Fruit fly (Drosophila melanogaster) whole organism, embryonic: ENCODE results near the gene sky.
A peak's percentile ranks its signal among the peaks of the same experiment; 100 is the strongest.

Source experiments
- Bdp1 ChIP-seq: fragments of 200-800 bp; sonication (Bioruptor generic); optimal IDR thresholded peaks from 3 replicates; lab custom pipeline; 2016; ENCODE audit warnings: missing biosample characterization, missing genetic modification characterization
- CG1024 ChIP-seq: fragments of 200-800 bp; sonication (Bioruptor generic); IDR thresholded peaks from 2 replicates; pipeline ENCODE4 v1.3.6; 2022; ENCODE audit warnings: missing biosample characterization, missing genetic modification characterization
- CG10431 ChIP-seq: fragments of 200-800 bp; sonication (Bioruptor generic); optimal IDR thresholded peaks from 3 replicates; lab custom pipeline; 2018; ENCODE audit warnings: missing biosample characterization, mild to moderate bottlenecking, missing genetic modification characterization
- CG10543 ChIP-seq: fragments of 200-800 bp; sonication (Bioruptor generic); optimal IDR thresholded peaks from 3 replicates; lab custom pipeline; 2017; ENCODE audit warnings: missing biosample characterization, mild to moderate bottlenecking, missing genetic modification characterization, moderate library complexity
- CG11247 ChIP-seq: fragments of 200-800 bp; sonication (Bioruptor generic); IDR thresholded peaks from 2 replicates; pipeline ENCODE4 v1.3.6; 2022; ENCODE audit warnings: missing biosample characterization, missing genetic modification characterization
- CG12155 ChIP-seq: fragments of 200-800 bp; sonication (Bioruptor generic); optimal IDR thresholded peaks from 3 replicates; lab custom pipeline; 2016; ENCODE audit warnings: missing biosample characterization, missing genetic modification characterization
- CG12942 ChIP-seq: fragments of 200-800 bp; sonication (Bioruptor generic); optimal IDR thresholded peaks from 3 replicates; lab custom pipeline; 2016; ENCODE audit warnings: missing biosample characterization, missing genetic modification characterization
- CG13624 ChIP-seq: fragments of 200-800 bp; sonication (Bioruptor generic); optimal IDR thresholded peaks from 2 replicates; lab custom pipeline; 2016; ENCODE audit warnings: missing biosample characterization, missing genetic modification characterization
- CG15269 ChIP-seq: fragments of 200-800 bp; sonication (Bioruptor generic); optimal IDR thresholded peaks from 2 replicates; lab custom pipeline; 2018; ENCODE audit warnings: missing biosample characterization, mild to moderate bottlenecking, missing genetic modification characterization, moderate library complexity
- CG30020 ChIP-seq: fragments of 200-800 bp; optimal IDR thresholded peaks from 2 replicates; lab custom pipeline; 2019; ENCODE audit warnings: missing biosample characterization, mild to moderate bottlenecking, missing genetic modification characterization, moderate library complexity
- CG3995 ChIP-seq: fragments of 200-800 bp; sonication (Bioruptor generic); optimal IDR thresholded peaks from 3 replicates; lab custom pipeline; 2016; ENCODE audit warnings: missing biosample characterization, missing genetic modification characterization
- CG4404 ChIP-seq: fragments of 200-800 bp; sonication (Bioruptor generic); IDR thresholded peaks from 2 replicates; pipeline ENCODE4 v1.3.6; 2022; ENCODE audit warnings: missing biosample characterization, missing genetic modification characterization
- CG6854 ChIP-seq: fragments of 200-800 bp; sonication (Bioruptor generic); optimal IDR thresholded peaks from 3 replicates; lab custom pipeline; 2017; ENCODE audit warnings: missing biosample characterization, mild to moderate bottlenecking, missing genetic modification characterization
- CG7271 ChIP-seq: fragments of 200-800 bp; sonication (Bioruptor generic); optimal IDR thresholded peaks from 2 replicates; lab custom pipeline; 2018; ENCODE audit warnings: missing biosample characterization, mild to moderate bottlenecking, missing genetic modification characterization, moderate library complexity
- CG9437 ChIP-seq: fragments of 200-800 bp; sonication (Bioruptor generic); optimal IDR thresholded peaks from 2 replicates; lab custom pipeline; 2018; ENCODE audit warnings: missing biosample characterization, mild to moderate bottlenecking, missing genetic modification characterization
- CG9797 ChIP-seq: fragments of 200-800 bp; sonication (Bioruptor generic); optimal IDR thresholded peaks from 3 replicates; lab custom pipeline; 2018; ENCODE audit warnings: missing biosample characterization, mild to moderate bottlenecking, missing genetic modification characterization
- CG9932 ChIP-seq: fragments of 200-800 bp; sonication (Bioruptor generic); IDR thresholded peaks from 2 replicates; pipeline ENCODE4 v1.3.6; 2022; ENCODE audit warnings: missing biosample characterization, missing genetic modification characterization
- Drgx ChIP-seq: fragments of 200-800 bp; sonication (Bioruptor generic); IDR thresholded peaks from 2 replicates; pipeline ENCODE4 v1.3.6; 2022; ENCODE audit warnings: missing biosample characterization, missing genetic modification characterization
- E2f1 ChIP-seq: fragments of 200-800 bp; sonication (Bioruptor generic); IDR thresholded peaks from 2 replicates; pipeline ENCODE4 v1.3.6; 2022; ENCODE audit warnings: missing biosample characterization, missing genetic modification characterization
- ERR ChIP-seq: fragments of 200-800 bp; sonication (Bioruptor generic); optimal IDR thresholded peaks from 2 replicates; lab custom pipeline; 2016; ENCODE audit warnings: missing biosample characterization, missing genetic modification characterization
- Fer3 ChIP-seq: fragments of 200-800 bp; sonication (Bioruptor generic); optimal IDR thresholded peaks from 2 replicates; lab custom pipeline; 2018; ENCODE audit warnings: missing biosample characterization, mild to moderate bottlenecking, missing genetic modification characterization, moderate library complexity
- Lim3 ChIP-seq: fragments of 200-800 bp; sonication (Bioruptor generic); IDR thresholded peaks from 2 replicates; pipeline ENCODE4 v1.3.6; 2022; ENCODE audit warnings: missing biosample characterization, missing genetic modification characterization
- Lpt ChIP-seq: fragments of >200 bp; optimal IDR thresholded peaks from 2 replicates; lab custom pipeline; 2018; ENCODE audit warnings: missing biosample characterization, missing genetic modification characterization
- Med ChIP-seq: fragments of 200-800 bp; sonication (Bioruptor generic); peaks from one replicate; lab custom pipeline; 2016; ENCODE audit warnings: missing biosample characterization, missing genetic modification characterization, mild to moderate bottlenecking, inconsistent platforms, moderate library complexity
- Mrtf ChIP-seq: fragments of 200-800 bp; sonication (Bioruptor generic); IDR thresholded peaks from 3 replicates; pipeline ENCODE4 v1.3.6; 2022; ENCODE audit warnings: missing biosample characterization, missing genetic modification characterization
- Oli ChIP-seq: fragments of 200-800 bp; sonication (Bioruptor generic); optimal IDR thresholded peaks from 2 replicates; lab custom pipeline; 2018; ENCODE audit warnings: missing biosample characterization, mild to moderate bottlenecking, missing genetic modification characterization, moderate library complexity
- Rx ChIP-seq: fragments of 200-800 bp; sonication (Bioruptor generic); IDR thresholded peaks from 2 replicates; pipeline ENCODE4 v1.3.6; 2022; ENCODE audit warnings: missing biosample characterization, missing genetic modification characterization
- Sox102F ChIP-seq: fragments of 200-800 bp; sonication (Bioruptor generic); optimal IDR thresholded peaks from 2 replicates; lab custom pipeline; 2018; ENCODE audit warnings: missing biosample characterization, mild to moderate bottlenecking, missing genetic modification characterization, moderate library complexity
- Tbp ChIP-seq: fragments of >200 bp; optimal IDR thresholded peaks from 2 replicates; lab custom pipeline; 2018; ENCODE audit warnings: missing biosample characterization, missing genetic modification characterization
- Xbp1 ChIP-seq: fragments of 200-800 bp; sonication (Bioruptor generic); optimal IDR thresholded peaks from 3 replicates; lab custom pipeline; 2016; ENCODE audit warnings: missing biosample characterization, mild to moderate bottlenecking, missing genetic modification characterization
- ato ChIP-seq: fragments of 200-800 bp; sonication (Bioruptor generic); IDR thresholded peaks from 2 replicates; pipeline ENCODE4 v1.3.6; 2022; ENCODE audit warnings: missing biosample characterization, missing genetic modification characterization; ENCODE audit not compliant: partially characterized antibody
- chif ChIP-seq, 2 experiments: fragments of 200-800 bp; sonication (Bioruptor generic); optimal IDR thresholded peaks; 3 replicates each; lab custom pipeline; 2016; ENCODE audit warnings: missing biosample characterization in 2 of 2, missing genetic modification characterization in 2 of 2
- ci ChIP-seq: fragments of 200-800 bp; sonication (Bioruptor generic); IDR thresholded peaks from 3 replicates; pipeline ENCODE4 v1.3.6; 2022; ENCODE audit warnings: missing biosample characterization, missing genetic modification characterization
- croc ChIP-seq: fragments of 200-800 bp; sonication (Bioruptor generic); conservative IDR thresholded peaks from 3 replicates; pipeline ENCODE4 v1.3.6; 2022; ENCODE audit warnings: missing biosample characterization, missing genetic modification characterization
- cwo ChIP-seq: fragments of 200-800 bp; sonication (Bioruptor generic); optimal IDR thresholded peaks from 3 replicates; lab custom pipeline; 2017; ENCODE audit warnings: missing biosample characterization, missing genetic modification characterization, mild to moderate bottlenecking, moderate library complexity, missing genetic modification reagents
- danr ChIP-seq: fragments of 200-800 bp; sonication (Bioruptor generic); IDR thresholded peaks from 2 replicates; pipeline ENCODE4 v1.3.6; 2022; ENCODE audit warnings: missing biosample characterization, missing genetic modification characterization
- eyg ChIP-seq: fragments of 200-800 bp; sonication (Bioruptor generic); optimal IDR thresholded peaks from 3 replicates; lab custom pipeline; 2016; ENCODE audit warnings: missing biosample characterization, missing genetic modification characterization
- grau ChIP-seq: fragments of 200-800 bp; optimal IDR thresholded peaks from 3 replicates; lab custom pipeline; 2019; ENCODE audit warnings: missing biosample characterization, mild to moderate bottlenecking, missing genetic modification characterization, moderate library complexity
- ind ChIP-seq: fragments of 200-800 bp; sonication (Bioruptor generic); optimal IDR thresholded peaks from 3 replicates; lab custom pipeline; 2016; ENCODE audit warnings: missing biosample characterization, missing genetic modification characterization
- insv ChIP-seq, 2 experiments: fragments of 200-800 bp; sonication (Bioruptor generic); optimal IDR thresholded peaks; 3 replicates each; lab custom pipeline; 2016 to 2018; ENCODE audit warnings: missing biosample characterization in 2 of 2, missing genetic modification characterization in 2 of 2
- lilli ChIP-seq: fragments of 200-800 bp; sonication (Bioruptor generic); optimal IDR thresholded peaks from 3 replicates; lab custom pipeline; 2016; ENCODE audit warnings: missing biosample characterization, missing genetic modification characterization
- nom ChIP-seq: fragments of 200-800 bp; sonication (Bioruptor generic); optimal IDR thresholded peaks from 2 replicates; lab custom pipeline; 2017; ENCODE audit warnings: missing biosample characterization, missing genetic modification characterization, mild to moderate bottlenecking, moderate library complexity, missing genetic modification reagents
- pfk ChIP-seq: fragments of 200-800 bp; sonication (Bioruptor generic); optimal IDR thresholded peaks from 2 replicates; lab custom pipeline; 2018; ENCODE audit warnings: missing biosample characterization, mild to moderate bottlenecking, missing genetic modification characterization, moderate library complexity
- pho ChIP-seq: fragments of 200-800 bp; sonication (Bioruptor generic); optimal IDR thresholded peaks from 2 replicates; lab custom pipeline; 2016; ENCODE audit warnings: missing biosample characterization, missing genetic modification characterization
- sens-2 ChIP-seq: fragments of 200-800 bp; sonication (Bioruptor generic); IDR thresholded peaks from 2 replicates; pipeline ENCODE4 v1.3.6; 2022; ENCODE audit warnings: missing biosample characterization, missing genetic modification characterization
- shn ChIP-seq: fragments of 200-800 bp; sonication (Bioruptor generic); optimal IDR thresholded peaks from 3 replicates; lab custom pipeline; 2016; ENCODE audit warnings: missing biosample characterization, missing genetic modification characterization
- stc ChIP-seq: fragments of 200-800 bp; sonication (Bioruptor generic); IDR thresholded peaks from 2 replicates; pipeline ENCODE4 v1.3.6; 2022; ENCODE audit warnings: missing biosample characterization, missing genetic modification characterization
- tna ChIP-seq: fragments of 200-800 bp; sonication (Bioruptor generic); IDR thresholded peaks from 2 replicates; pipeline ENCODE4 v1.3.6; 2022; ENCODE audit warnings: missing biosample characterization, missing genetic modification characterization; ENCODE audit not compliant: partially characterized antibody
- tup ChIP-seq: fragments of 200-800 bp; sonication (Bioruptor generic); optimal IDR thresholded peaks from 2 replicates; lab custom pipeline; 2016; ENCODE audit warnings: missing biosample characterization, mild to moderate bottlenecking, missing genetic modification characterization, moderate library complexity
- twi ChIP-seq: fragments of 200-800 bp; optimal IDR thresholded peaks from 2 replicates; lab custom pipeline; 2019; ENCODE audit warnings: missing biosample characterization, mild to moderate bottlenecking, missing genetic modification characterization, moderate library complexity
- zf30C ChIP-seq: fragments of 200-800 bp; sonication (Bioruptor generic); optimal IDR thresholded peaks from 3 replicates; lab custom pipeline; 2018; ENCODE audit warnings: missing biosample characterization, mild to moderate bottlenecking, missing genetic modification characterization

The sky gene

dm6 chr2L:20915224-20915623, 3.5 kb downstream of the sky start (continued):
- TF ChIP-seq danr (no peak), Rx (no peak), chif (GFP tag; optimal IDR thresholded peaks at IDR 0.05; lab: Kevin White, UChicago) (no peak), CG12942 (no peak), ind (GFP tag; lab: Kevin White, UChicago) (peak; percentile 47), Xbp1 (GFP tag; lab: Kevin White, UChicago) (peak; percentile 53), sens-2 (GFP tag; lab: Robert Waterston, UW) (no peak), Tbp (GFP tag; lab: Kevin White, UChicago) (no peak), E2f1 (GFP tag; lab: Robert Waterston, UW) (no peak), CG15269 (tag; lab: Kevin White, UChicago) (peak; percentile 30), croc (GFP tag; lab: Robert Waterston, UW) (no peak), Oli (peak; percentile 39), tup (GFP tag; lab: Kevin White, UChicago) (no peak), CG10431 (GFP tag; lab: Kevin White, UChicago) (no peak), ci (GFP tag; lab: Robert Waterston, UW) (peak; percentile 54; the same call in 1 of the 3 replicates), CG13624 (GFP tag; lab: Kevin White, UChicago) (no peak), CG12155 (GFP tag; lab: Kevin White, UChicago) (peak; percentile 30), stc (GFP tag; lab: Robert Waterston, UW) (peak; percentile 46; the same call in 1 of the 2 replicates), Lim3 (GFP tag; lab: Robert Waterston, UW) (no peak), CG9932 (no peak), zf30C (GFP tag; lab: Kevin White, UChicago) (no peak), lilli (peak; percentile 28), pfk (no peak), grau (tag; lab: Kevin White, UChicago) (peak; percentile 18), cwo (peak; percentile 36)

- no peak for TF ChIP-seq CG6854 (GFP tag; lab: Kevin White, UChicago)
- no peak for TF ChIP-seq Mrtf
- no peak for TF ChIP-seq twi (tag; lab: Kevin White, UChicago)
- no peak for TF ChIP-seq Bdp1
- TF ChIP-seq Sox102F (GFP tag; lab: Kevin White, UChicago), result no peak
- no peak for TF ChIP-seq CG10543 (GFP tag; lab: Kevin White, UChicago)
- TF ChIP-seq Fer3 (tag; lab: Kevin White, UChicago), result no peak
These were observed 5.2 kb downstream of the sky start for dm6 chr2L:20913528-20913927.

- TF ChIP-seq tna (GFP tag; lab: Robert Waterston, UW) (no peak), CG9437 (GFP tag; lab: Kevin White, UChicago) (no peak), pho (GFP tag; lab: Kevin White, UChicago) (no peak), CG7271 (no peak), CG30020 (tag; lab: Kevin White, UChicago) (no peak), Med (GFP tag; lab: Kevin White, UChicago) (peak; percentile 58), CG3995 (GFP tag; lab: Kevin White, UChicago) (no peak), CG11247 (GFP tag; lab: Robert Waterston, UW) (no peak), Lpt (no peak), CG4404 (GFP tag; lab: Robert Waterston, UW) (no peak), ato (GFP tag; lab: Robert Waterston, UW) (no peak), eyg (GFP tag; lab: Kevin White, UChicago) (no peak), Drgx (GFP tag; lab: Robert Waterston, UW) (0 out of 2 replicates have a peak, but pooled peaks have one; percentile 48), stc (GFP tag; lab: Robert Waterston, UW) (no peak), insv (GFP tag; optimal IDR thresholded peaks at IDR 0.05; lab: Kevin White, UChicago) (no peak), shn (no peak), nom (GFP tag; lab: Kevin White, UChicago) (peak; percentile 48), CG9797 (GFP tag; lab: Kevin White, UChicago) (no peak), CG1024 (GFP tag; lab: Robert Waterston, UW) (no peak), ERR (GFP tag; lab: Kevin White, UChicago) (no peak)
These were observed 5.9 kb downstream of the sky start for dm6 chr2L:20912789-20913300.
